Worm (Caenorhabditis elegans): ENCODE data around the gene apc-17.

DNA sequence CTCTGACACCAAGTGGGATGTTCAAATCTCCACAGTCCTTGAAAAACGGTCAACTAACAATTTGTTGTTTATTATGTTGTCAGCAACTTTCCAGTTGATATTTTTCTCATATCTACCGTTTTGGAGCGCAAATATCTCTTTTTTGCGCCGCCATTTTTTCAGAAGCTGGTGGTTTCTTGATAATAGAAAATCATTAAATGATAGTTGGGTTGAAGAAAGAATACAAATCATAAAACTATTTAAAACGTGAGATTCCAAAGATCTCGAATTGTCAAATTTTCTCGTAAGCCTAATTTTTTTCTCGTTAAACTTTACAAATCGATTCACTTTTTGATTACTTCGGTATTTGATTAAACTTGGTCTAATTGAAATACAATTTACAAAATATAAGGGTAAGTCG lies 15.5 kb upstream of the apc-17 start, which contains the start of gene rpl-42:
- TF ChIP-seq ceh-32 (tag; optimal IDR thresholded peaks at IDR 0.05; ENCODE audit: poor library complexity): no peak
- TF ChIP-seq lin-13 (GFP tag; optimal IDR thresholded peaks at IDR 0.05): no peak
- no peak for TF ChIP-seq nhr-77 (tag; optimal IDR thresholded peaks at IDR 0.05)
- no peak for TF ChIP-seq ztf-11 (tag; optimal IDR thresholded peaks at IDR 0.05)
- TF ChIP-seq ces-1 (GFP tag; optimal IDR thresholded peaks at IDR 0.05): no peak
- no peak for TF ChIP-seq gei-8 (GFP tag; optimal IDR thresholded peaks at IDR 0.05)

All from whole organism, L4 larva.